Fruit fly (Drosophila melanogaster) whole organism, embryonic: ENCODE measurements around the gene alphaKap4.

Source experiments
- ATbp ChIP-seq: fragments of 200-800 bp; sonication (Bioruptor generic); optimal IDR thresholded peaks from 2 replicates; lab custom pipeline; 2017; ENCODE audit warnings: missing biosample characterization, mild to moderate bottlenecking, missing genetic modification characterization, missing genetic modification reagents
- Bgb ChIP-seq: fragments of 200-800 bp; sonication (Bioruptor generic); IDR thresholded peaks from 2 replicates; pipeline ENCODE4 v1.3.6; 2022; ENCODE audit warnings: missing biosample characterization, missing genetic modification characterization; ENCODE audit not compliant: partially characterized antibody
- CG10147 ChIP-seq: fragments of 200-800 bp; sonication (Bioruptor generic); optimal IDR thresholded peaks from 2 replicates; lab custom pipeline; 2019; ENCODE audit warnings: missing biosample characterization, mild to moderate bottlenecking, missing genetic modification characterization, moderate library complexity
- CG10321 ChIP-seq: fragments of 200-800 bp; sonication (Bioruptor generic); IDR thresholded peaks from 2 replicates; pipeline ENCODE4 v1.3.6; 2022; ENCODE audit warnings: missing biosample characterization, missing genetic modification characterization
- CG11085 ChIP-seq: fragments of 200-800 bp; sonication (Bioruptor generic); IDR thresholded peaks from 2 replicates; pipeline ENCODE4 v1.3.6; 2022; ENCODE audit warnings: missing biosample characterization, missing genetic modification characterization
- CG11504 ChIP-seq: fragments of 200-800 bp; sonication (Bioruptor generic); optimal IDR thresholded peaks from 3 replicates; lab custom pipeline; 2019; ENCODE audit warnings: missing biosample characterization, mild to moderate bottlenecking, missing genetic modification characterization, moderate library complexity
- CG12236 ChIP-seq: fragments of 200-800 bp; sonication (Bioruptor generic); optimal IDR thresholded peaks from 2 replicates; lab custom pipeline; 2016; ENCODE audit warnings: missing biosample characterization, missing genetic modification characterization
- CG13424 ChIP-seq: fragments of 200-800 bp; sonication (Bioruptor generic); optimal IDR thresholded peaks from 2 replicates; lab custom pipeline; 2019; ENCODE audit warnings: missing biosample characterization, mild to moderate bottlenecking, missing genetic modification characterization, moderate library complexity
- CG13624 ChIP-seq: fragments of 200-800 bp; sonication (Bioruptor generic); optimal IDR thresholded peaks from 2 replicates; lab custom pipeline; 2016; ENCODE audit warnings: missing biosample characterization, missing genetic modification characterization
- CG17612 ChIP-seq: fragments of 200-800 bp; sonication (Bioruptor generic); IDR thresholded peaks from 2 replicates; pipeline ENCODE4 v1.3.6; 2022; ENCODE audit warnings: missing biosample characterization, missing genetic modification characterization
- CG18011 ChIP-seq: fragments of 200-800 bp; sonication (Bioruptor generic); optimal IDR thresholded peaks from 2 replicates; lab custom pipeline; 2017; ENCODE audit warnings: missing biosample characterization, missing genetic modification characterization, mild to moderate bottlenecking, moderate library complexity, missing genotype
- CG30431 ChIP-seq: fragments of 200-800 bp; sonication (Bioruptor generic); optimal IDR thresholded peaks from 2 replicates; lab custom pipeline; 2017; ENCODE audit warnings: missing biosample characterization, missing genetic modification characterization
- CG31224 ChIP-seq: fragments of 200-800 bp; sonication (Bioruptor generic); IDR thresholded peaks from 2 replicates; pipeline ENCODE4 v1.3.6; 2022; ENCODE audit warnings: missing biosample characterization, missing genetic modification characterization
- CG3726 ChIP-seq: fragments of 200-800 bp; sonication (Bioruptor generic); IDR thresholded peaks from 3 replicates; pipeline ENCODE4, ENCODE4 v1.3.6; 2022; ENCODE audit warnings: missing biosample characterization, missing genetic modification characterization
- CG3995 ChIP-seq: fragments of 200-800 bp; sonication (Bioruptor generic); optimal IDR thresholded peaks from 3 replicates; lab custom pipeline; 2016; ENCODE audit warnings: missing biosample characterization, missing genetic modification characterization
- CG4360 ChIP-seq: fragments of 200-800 bp; sonication (Bioruptor generic); IDR thresholded peaks from 2 replicates; pipeline ENCODE4 v1.3.6; 2022; ENCODE audit warnings: missing biosample characterization, missing genetic modification characterization
- CG5953 ChIP-seq: fragments of 200-800 bp; sonication (Bioruptor generic); IDR thresholded peaks from 2 replicates; pipeline ENCODE4 v1.3.6; 2022; ENCODE audit warnings: missing biosample characterization, missing genetic modification characterization
- CG6689 ChIP-seq: fragments of 200-800 bp; sonication (Bioruptor generic); IDR thresholded peaks from 2 replicates; pipeline ENCODE4 v1.3.6; 2022; ENCODE audit warnings: missing biosample characterization, missing genetic modification characterization
- CG6791 ChIP-seq: fragments of 200-800 bp; sonication (Bioruptor generic); IDR thresholded peaks from 3 replicates; pipeline ENCODE4 v1.3.6; 2022; ENCODE audit warnings: missing biosample characterization, missing genetic modification characterization; ENCODE audit not compliant: partially characterized antibody
- CG8281 ChIP-seq: fragments of 200-800 bp; sonication (Bioruptor generic); optimal IDR thresholded peaks from 2 replicates; lab custom pipeline; 2018; ENCODE audit warnings: missing biosample characterization, mild to moderate bottlenecking, missing genetic modification characterization, moderate library complexity
- CG8924 ChIP-seq: fragments of 200-800 bp; optimal IDR thresholded peaks from 3 replicates; lab custom pipeline; 2019; ENCODE audit warnings: missing biosample characterization, mild to moderate bottlenecking, missing genetic modification characterization, moderate library complexity
- CG9437 ChIP-seq: fragments of 200-800 bp; sonication (Bioruptor generic); optimal IDR thresholded peaks from 2 replicates; lab custom pipeline; 2018; ENCODE audit warnings: missing biosample characterization, mild to moderate bottlenecking, missing genetic modification characterization
- CG9797 ChIP-seq: fragments of 200-800 bp; sonication (Bioruptor generic); optimal IDR thresholded peaks from 3 replicates; lab custom pipeline; 2018; ENCODE audit warnings: missing biosample characterization, mild to moderate bottlenecking, missing genetic modification characterization
- CoRest ChIP-seq: fragments of 200-800 bp; sonication (Bioruptor generic); optimal IDR thresholded peaks from 3 replicates; lab custom pipeline; 2018; ENCODE audit warnings: missing biosample characterization, mild to moderate bottlenecking, missing genetic modification characterization, moderate library complexity
- Dek ChIP-seq: fragments of 200-800 bp; sonication (Bioruptor generic); optimal IDR thresholded peaks from 3 replicates; lab custom pipeline; 2019; ENCODE audit warnings: missing biosample characterization, mild to moderate bottlenecking, missing genetic modification characterization, moderate library complexity
- Dll ChIP-seq: fragments of 200-800 bp; sonication (Bioruptor generic); IDR thresholded peaks from 4 replicates; pipeline ENCODE4 v1.3.6; 2022; ENCODE audit warnings: missing biosample characterization, missing genetic modification characterization; ENCODE audit not compliant: partially characterized antibody
- Eip74EF ChIP-seq, 2 experiments: fragments of 200-800 bp in 1 of 2; fragments of >200 bp in 1 of 2; sonication (Bioruptor generic) in 1 of 2; optimal IDR thresholded peaks; 2 replicates each; lab custom pipeline; 2017 to 2019; ENCODE audit warnings: missing biosample characterization in 2 of 2, missing genetic modification characterization in 2 of 2, mild to moderate bottlenecking in 1 of 2, moderate library complexity in 1 of 2
- Hey ChIP-seq: fragments of 200-800 bp; sonication (Bioruptor generic); optimal IDR thresholded peaks from 3 replicates; lab custom pipeline; 2018; ENCODE audit warnings: missing biosample characterization, mild to moderate bottlenecking, missing genetic modification characterization
- Hmr ChIP-seq: fragments of 200-800 bp; sonication (Bioruptor generic); optimal IDR thresholded peaks from 3 replicates; lab custom pipeline; 2017; ENCODE audit warnings: mild to moderate bottlenecking, missing biosample characterization, missing genetic modification reagents, missing genetic modification characterization
- Lpt ChIP-seq: fragments of >200 bp; optimal IDR thresholded peaks from 2 replicates; lab custom pipeline; 2018; ENCODE audit warnings: missing biosample characterization, missing genetic modification characterization
- NfI ChIP-seq: fragments of 200-800 bp; sonication (Bioruptor generic); optimal IDR thresholded peaks from 3 replicates; lab custom pipeline; 2018; ENCODE audit warnings: missing biosample characterization, mild to moderate bottlenecking, missing genetic modification characterization, moderate library complexity
- Opbp ChIP-seq: fragments of 200-800 bp; sonication (Bioruptor generic); IDR thresholded peaks from 3 replicates; pipeline ENCODE4 v1.3.6; 2022; ENCODE audit warnings: missing biosample characterization, missing genetic modification characterization; ENCODE audit not compliant: partially characterized antibody
- Tbp ChIP-seq: fragments of >200 bp; optimal IDR thresholded peaks from 2 replicates; lab custom pipeline; 2018; ENCODE audit warnings: missing biosample characterization, missing genetic modification characterization
- Vsx1 ChIP-seq: fragments of 200-800 bp; sonication (Bioruptor generic); optimal IDR thresholded peaks from 2 replicates; lab custom pipeline; 2017; ENCODE audit warnings: missing biosample characterization, mild to moderate bottlenecking, missing genetic modification characterization, missing genetic modification reagents
- abd-A ChIP-seq: fragments of 200-800 bp; sonication (Bioruptor generic); optimal IDR thresholded peaks from 3 replicates; lab custom pipeline; 2019; ENCODE audit warnings: missing biosample characterization, mild to moderate bottlenecking, missing genetic modification characterization, moderate library complexity
- bab2 ChIP-seq: fragments of 200-800 bp; sonication (Bioruptor generic); optimal IDR thresholded peaks from 2 replicates; lab custom pipeline; 2016; ENCODE audit warnings: missing biosample characterization, missing genetic modification characterization
- exex ChIP-seq: fragments of 200-800 bp; sonication (Bioruptor generic); optimal IDR thresholded peaks from 4 replicates; lab custom pipeline; 2018; ENCODE audit warnings: missing biosample characterization, mild to moderate bottlenecking, missing genetic modification characterization, moderate library complexity
- gem ChIP-seq: fragments of 200-800 bp; sonication (Bioruptor generic); optimal IDR thresholded peaks from 2 replicates; lab custom pipeline; 2019; ENCODE audit warnings: missing biosample characterization, mild to moderate bottlenecking, missing genetic modification characterization, moderate library complexity
- grn ChIP-seq: fragments of 200-800 bp; sonication (Bioruptor generic); optimal IDR thresholded peaks from 3 replicates; lab custom pipeline; 2017; ENCODE audit warnings: missing biosample characterization, missing genetic modification characterization
- lmd ChIP-seq: fragments of 200-800 bp; sonication (Bioruptor generic); IDR thresholded peaks from 2 replicates; pipeline ENCODE4 v1.3.6; 2022; ENCODE audit warnings: missing biosample characterization, missing genetic modification characterization
- nerfin-1 ChIP-seq: fragments of 200-800 bp; sonication (Bioruptor generic); optimal IDR thresholded peaks from 3 replicates; lab custom pipeline; 2019; ENCODE audit warnings: missing biosample characterization, mild to moderate bottlenecking, missing genetic modification characterization, moderate library complexity
- odd ChIP-seq: fragments of 200-800 bp; sonication (Bioruptor generic); optimal IDR thresholded peaks from 2 replicates; lab custom pipeline; 2017; ENCODE audit warnings: missing biosample characterization, mild to moderate bottlenecking, missing genetic modification characterization
- otp ChIP-seq: fragments of 200-800 bp; sonication (Bioruptor generic); IDR thresholded peaks from 3 replicates; pipeline ENCODE4, ENCODE4 v1.3.6; 2022; ENCODE audit warnings: missing biosample characterization, missing genetic modification characterization
- pb ChIP-seq: fragments of 200-800 bp; sonication (Bioruptor generic); optimal IDR thresholded peaks from 3 replicates; lab custom pipeline; 2016; ENCODE audit warnings: missing biosample characterization, missing genetic modification characterization
- pfk ChIP-seq: fragments of 200-800 bp; sonication (Bioruptor generic); optimal IDR thresholded peaks from 2 replicates; lab custom pipeline; 2018; ENCODE audit warnings: missing biosample characterization, mild to moderate bottlenecking, missing genetic modification characterization, moderate library complexity
- psq ChIP-seq: fragments of 200-800 bp; sonication (Bioruptor generic); optimal IDR thresholded peaks from 2 replicates; lab custom pipeline; 2017; ENCODE audit warnings: missing biosample characterization, missing genetic modification characterization
- row ChIP-seq: fragments of 200-800 bp; sonication (Bioruptor generic); IDR thresholded peaks from 3 replicates; pipeline ENCODE4 v1.3.6; 2022; ENCODE audit warnings: missing biosample characterization, missing genetic modification characterization
- sens-2 ChIP-seq: fragments of 200-800 bp; sonication (Bioruptor generic); IDR thresholded peaks from 2 replicates; pipeline ENCODE4 v1.3.6; 2022; ENCODE audit warnings: missing biosample characterization, missing genetic modification characterization
- wor ChIP-seq: fragments of 200-800 bp; sonication (Bioruptor generic); IDR thresholded peaks from 2 replicates; pipeline ENCODE4 v1.3.6; 2022; ENCODE audit warnings: missing biosample characterization, missing genetic modification characterization

alphaKap4 gene

dm6 chr3L:5988675-5989074, 22.1 kb downstream of the alphaKap4 start (continued):
- peak; percentile 14 for TF ChIP-seq CoRest (tag; lab: Kevin White, UChicago)
- peak; percentile 56; the same call in 1 of the 2 replicates for TF ChIP-seq lmd (GFP tag; lab: Robert Waterston, UW)
- TF ChIP-seq CG18011 (GFP tag; lab: Kevin White, UChicago) = no peak
- peak; percentile 55 for TF ChIP-seq row (GFP tag; lab: Robert Waterston, UW)
- TF ChIP-seq Opbp (GFP tag; lab: Robert Waterston, UW) = no peak
- peak; percentile 70 for TF ChIP-seq bab2
- TF ChIP-seq wor (GFP tag; lab: Robert Waterston, UW) = 0 out of 2 replicates have a peak, but pooled peaks have one; percentile 11
- no peak for TF ChIP-seq psq (GFP tag; lab: Kevin White, UChicago)
- no peak for TF ChIP-seq Lpt (GFP tag; lab: Kevin White, UChicago)
- peak; percentile 29 for TF ChIP-seq nerfin-1 (tag; lab: Kevin White, UChicago)
- TF ChIP-seq CG10147 (GFP tag; lab: Kevin White, UChicago) = no peak
- TF ChIP-seq gem (tag; lab: Kevin White, UChicago) = peak; percentile 62
- TF ChIP-seq ATbp (GFP tag; lab: Kevin White, UChicago) = peak; percentile 27

- TF ChIP-seq CG9797 (GFP tag; lab: Kevin White, UChicago) (no peak), CG31224 (GFP tag; lab: Robert Waterston, UW) (no peak), pb (GFP tag; lab: Kevin White, UChicago) (no peak), abd-A (no peak), CG13424 (tag; lab: Kevin White, UChicago) (peak; percentile 40), CG9437 (GFP tag; lab: Kevin White, UChicago) (no peak), CG5953 (GFP tag; lab: Robert Waterston, UW) (no peak), CG30431 (GFP tag; lab: Kevin White, UChicago) (peak; percentile 49), NfI (GFP tag; lab: Kevin White, UChicago) (no peak), CG11504 (tag; lab: Kevin White, UChicago) (peak; percentile 61), grn (GFP tag; lab: Kevin White, UChicago) (no peak), Dek (no peak), CG8924 (tag; lab: Kevin White, UChicago) (peak; percentile 60), Hey (tag; lab: Kevin White, UChicago) (no peak), CG13624 (GFP tag; lab: Kevin White, UChicago) (no peak), CG3726 (GFP tag; lab: Robert Waterston, UW) (no peak; the same call in 2 of the 3 replicates), Tbp (no peak), Vsx1 (no peak), exex (no peak), CG12236 (GFP tag; lab: Kevin White, UChicago) (peak; percentile 36), CG8281 (tag; lab: Kevin White, UChicago) (no peak), pfk (GFP tag; lab: Kevin White, UChicago) (no peak), CG4360 (GFP tag; lab: Robert Waterston, UW) (peak; percentile 54; the same call in 1 of the 2 replicates), Dll (GFP tag; lab: Robert Waterston, UW) (no peak), CG17612 (GFP tag; lab: Robert Waterston, UW) (no peak), CG10321 (no peak), sens-2 (GFP tag; lab: Robert Waterston, UW) (0 out of 2 replicates have a peak, but pooled peaks have one; percentile 21), Bgb (GFP tag; lab: Robert Waterston, UW) (no peak), otp (GFP tag; lab: Robert Waterston, UW) (0 out of 3 replicates have a peak, but pooled peaks have one; percentile 37), CG11085 (GFP tag; lab: Robert Waterston, UW) (no peak), CG6689 (GFP tag; lab: Robert Waterston, UW) (peak; percentile 69), CG3995 (GFP tag; lab: Kevin White, UChicago) (no peak), Eip74EF (GFP tag; optimal IDR thresholded peaks at IDR 0.05; lab: Kevin White, UChicago) (no peak), CG6791 (GFP tag; lab: Robert Waterston, UW) (no peak), Hmr (GFP tag; lab: Kevin White, UChicago) (no peak), odd (GFP tag; lab: Kevin White, UChicago) (no peak)
Measured at dm6 chr3L:5987637-5988036, 23.2 kb downstream of the alphaKap4 start.
